Worm (Caenorhabditis elegans): ENCODE results near the gene asp-9.

- TF ChIP-seq pha-4 (tag; optimal IDR thresholded peaks at IDR 0.05) (no peak), ztf-11 (tag; optimal IDR thresholded peaks at IDR 0.05) (no peak), nhr-28 (tag; optimal IDR thresholded peaks at IDR 0.05) (no peak), nhr-237 (tag; optimal IDR thresholded peaks at IDR 0.05) (no peak), snpc-4 (tag; optimal IDR thresholded peaks at IDR 0.05) (no peak), ces-1 (GFP tag; optimal IDR thresholded peaks at IDR 0.05) (no peak), nhr-12 (tag; optimal IDR thresholded peaks at IDR 0.05) (no peak), elt-1 (tag; optimal IDR thresholded peaks at IDR 0.05; ENCODE audit: borderline replicate concordance, insufficient read depth) (no peak)
Observed at ce11 chrIV:6151513-6151912, 34.2 kb upstream of the asp-9 start, which contains the start of gene C11D2.3.

Data from whole organism, mixed stage, embryonic.